Worm (Caenorhabditis elegans) whole organism, L3 larva: Measurements from ENCODE around the gene ZC15.10.

Experiments
- ceh-28 ChIP-seq: fragments of 150-350 bp; optimal IDR thresholded peaks from 2 replicates; lab custom pipeline; 2014; ENCODE audit warnings: missing biosample characterization, missing genetic modification reagents, missing genetic modification characterization
- egl-27 ChIP-seq: sonication (generic microtip); optimal IDR thresholded peaks from 4 replicates; lab custom pipeline; 2017; ENCODE audit warnings: missing biosample characterization, missing genetic modification reagents, missing genetic modification characterization
- egl-5 ChIP-seq: fragments of 150-350 bp; optimal IDR thresholded peaks from 2 replicates; lab custom pipeline; 2017; ENCODE audit warnings: missing biosample characterization, missing genetic modification reagents, missing genetic modification characterization, inconsistent platforms
- nhr-11 ChIP-seq: fragments of 150-350 bp; optimal IDR thresholded peaks from 2 replicates; lab custom pipeline; 2014; ENCODE audit warnings: missing biosample characterization, missing genetic modification characterization
- skn-1 ChIP-seq: fragments of 150-350 bp; optimal IDR thresholded peaks from 2 replicates; lab custom pipeline; 2014; ENCODE audit warnings: missing biosample characterization, missing genetic modification characterization
- zag-1 ChIP-seq: fragments of 150-350 bp; optimal IDR thresholded peaks from 2 replicates; lab custom pipeline; 2014; ENCODE audit warnings: missing biosample characterization, missing genetic modification characterization
- ztf-11 ChIP-seq: fragments of 150-350 bp; optimal IDR thresholded peaks from 2 replicates; lab custom pipeline; 2014; ENCODE audit warnings: missing biosample characterization, missing genetic modification characterization

- TF ChIP-seq ceh-28 (no peak), nhr-11 (tag; lab: Kevin White, UChicago) (no peak), egl-5 (tag; lab: Kevin White, UChicago) (no peak), egl-27 (tag; lab: Kevin White, UChicago) (no peak), skn-1 (tag; lab: Kevin White, UChicago) (no peak), ztf-11 (no peak), zag-1 (tag; lab: Kevin White, UChicago) (no peak)
Measured at ce11 chrV:20351195-20351594, 40.7 kb downstream of the ZC15.10 start, which contains the start of gene K02E2.1.
